Comparison of ENCODE assay signal across 1 fruit fly cellular context in the genomic region with DNA sequence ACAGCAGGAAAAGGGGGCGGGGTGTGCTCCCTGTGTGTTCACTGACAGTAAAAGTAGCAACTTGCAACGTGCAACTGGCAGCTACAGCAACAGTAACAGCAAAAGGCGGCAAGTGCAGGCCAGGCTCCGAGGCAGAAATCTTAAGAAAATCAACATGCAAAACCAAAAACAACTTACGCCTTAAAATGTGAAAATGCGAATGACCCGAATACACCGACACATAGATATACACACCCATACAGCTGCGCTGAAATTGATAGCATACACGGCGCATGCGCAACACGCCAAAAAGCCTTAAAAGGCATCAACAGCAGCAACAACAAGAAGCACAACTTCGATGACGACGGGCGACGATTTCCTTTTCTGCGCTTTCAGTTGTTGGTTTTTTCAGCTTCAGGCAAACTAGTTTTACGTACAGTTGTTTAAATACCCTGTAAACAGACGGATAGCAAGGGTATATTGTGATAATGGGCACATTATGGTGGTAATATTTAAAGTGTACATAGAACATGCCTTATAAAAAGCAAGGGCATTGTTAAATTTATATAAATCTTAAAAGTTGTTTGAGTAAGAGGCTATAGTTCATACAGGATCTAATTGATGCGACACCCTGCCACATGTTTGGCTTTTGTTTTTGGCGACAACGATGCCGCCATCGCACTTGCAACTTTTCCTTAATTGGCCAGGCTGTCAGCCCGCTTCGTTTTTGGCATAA.
A peak's percentile ranks its signal among the peaks of the same experiment; 100 is the strongest.
TF ChIP-seq lines count a peak whose summit lies in the region.

No protein-coding gene starts in this region.

TF ChIP-seq in whole organism, embryonic, 481 proteins besides CTCF, POLR2A, EP300 and RAD21 (continued from another document):
- TF ChIP-seq Sox100B (GFP tag; optimal IDR thresholded peaks at IDR 0.05; lab: Kevin White, UChicago) (peak; percentile 27), CG2678 (tag; optimal IDR thresholded peaks at IDR 0.05; lab: Kevin White, UChicago) (peak; percentile 36), CG7556 (GFP tag; optimal IDR thresholded peaks at IDR 0.05; lab: Kevin White, UChicago) (peak; percentile 35), seq (GFP tag; IDR thresholded peaks at IDR 0.05; lab: Robert Waterston, UW) (0 out of 2 replicates have a peak, but pooled peaks have one; percentile 41), CG17361 (GFP tag; IDR thresholded peaks at IDR 0.05; lab: Robert Waterston, UW) (peak; percentile 54; the same call in 2 of the 3 replicates), Max (GFP tag; optimal IDR thresholded peaks at IDR 0.05; lab: Kevin White, UChicago) (peak; percentile 3), az2 (GFP tag; optimal IDR thresholded peaks at IDR 0.05; lab: Kevin White, UChicago) (peak; percentile 4)
